Fruit fly (Drosophila melanogaster) whole organism, wandering third instar larva: Measurements from ENCODE around the gene CG4653.

Source experiments
- CG9705 ChIP-seq: fragments of 200-800 bp; sonication (Bioruptor generic); optimal IDR thresholded peaks from 2 replicates; lab custom pipeline; 2018; ENCODE audit warnings: missing biosample characterization, mild to moderate bottlenecking, missing genetic modification characterization
- Mio ChIP-seq: sonication (Bioruptor generic); optimal IDR thresholded peaks from 2 replicates; lab custom pipeline; 2016; ENCODE audit warnings: missing biosample characterization, missing genetic modification characterization
- h ChIP-seq: fragments of 200-800 bp; sonication (Bioruptor generic); optimal IDR thresholded peaks from 3 replicates; lab custom pipeline; 2016; ENCODE audit warnings: missing biosample characterization, mild to moderate bottlenecking, missing genetic modification characterization
- pan ChIP-seq: fragments of >200 bp; optimal IDR thresholded peaks from 2 replicates; lab custom pipeline; 2017

DNA sequence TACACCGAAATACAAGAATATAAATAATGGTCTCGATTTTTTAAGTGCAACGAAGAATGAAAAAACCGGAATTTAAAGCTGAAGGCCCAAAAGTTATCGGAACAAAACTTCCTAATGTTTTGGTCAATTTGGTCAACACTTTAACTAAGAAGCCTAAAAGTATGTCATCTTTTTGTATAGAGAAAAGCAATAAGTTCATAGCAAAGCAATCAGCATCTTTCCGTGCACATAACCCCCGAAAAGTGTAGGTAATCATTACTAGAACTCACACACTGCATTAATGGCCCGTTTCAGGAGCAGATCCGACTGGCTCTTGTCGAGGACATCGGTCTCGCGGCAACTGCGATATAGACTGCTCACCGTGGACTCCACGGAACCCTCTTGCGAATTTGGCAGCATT, 40.5 kb downstream of the CG4653 start:
- TF ChIP-seq h (GFP tag; lab: Kevin White, UChicago) (no peak), Mio (GFP tag; lab: Kevin White, UChicago) (no peak), CG9705 (GFP tag; lab: Kevin White, UChicago) (no peak), pan (no peak)
